Fruit fly (Drosophila melanogaster) whole organism, wandering third instar larva: ENCODE measurements around the gene EMC3.

ENCODE experiments used
- Hr78 ChIP-seq: fragments of >200 bp; optimal IDR thresholded peaks from 2 replicates; lab custom pipeline; 2017; ENCODE audit warnings: missing biosample characterization, missing genetic modification characterization
- psq ChIP-seq: fragments of 200-800 bp; sonication (Bioruptor generic); optimal IDR thresholded peaks from 3 replicates; lab custom pipeline; 2017; ENCODE audit warnings: missing biosample characterization, mild to moderate bottlenecking, missing genetic modification characterization, moderate library complexity
- usp ChIP-seq: fragments of >200 bp; optimal IDR thresholded peaks from 2 replicates; lab custom pipeline; 2017; ENCODE audit warnings: missing biosample characterization, missing genetic modification characterization

DNA sequence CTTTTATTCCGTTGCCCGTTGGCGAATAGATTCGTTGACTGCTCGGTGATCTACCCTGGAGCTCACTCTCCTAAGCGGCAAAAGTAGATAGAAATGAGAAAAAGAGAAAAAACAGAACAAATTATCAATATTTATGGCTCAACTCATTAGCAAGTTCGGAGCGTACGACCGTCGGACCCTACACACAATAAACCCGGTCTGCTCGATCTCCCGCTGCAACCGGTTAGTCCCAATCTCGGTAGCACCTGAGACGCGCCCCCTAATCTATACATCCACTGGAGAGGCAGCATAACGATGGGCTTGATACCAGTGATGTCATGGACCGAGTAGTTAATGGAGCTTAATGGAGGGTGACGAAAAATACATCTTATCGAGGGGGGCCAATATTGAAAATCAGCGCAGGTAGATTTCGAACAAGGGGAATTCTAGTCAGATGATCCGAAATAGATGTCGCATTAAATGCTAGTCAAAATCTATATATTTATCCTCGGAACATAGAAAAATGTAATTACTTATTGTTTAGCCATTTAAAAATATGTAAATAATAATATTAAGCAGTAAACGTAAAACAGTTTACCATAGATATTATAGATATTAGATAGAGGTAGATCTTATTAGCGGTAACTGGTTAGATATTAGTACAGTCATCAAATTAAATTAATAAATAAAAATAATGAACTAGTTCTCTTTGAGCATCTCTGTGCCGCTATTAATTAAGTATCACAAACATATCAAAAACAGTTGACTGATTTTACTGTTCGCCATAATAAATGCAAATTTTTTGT, 45.0 kb downstream of the EMC3 start, which contains the start of gene CG7296:
- TF ChIP-seq psq (GFP tag; lab: Kevin White, UChicago) (no peak), Hr78 (GFP tag; lab: Kevin White, UChicago) (no peak), usp (GFP tag; lab: Kevin White, UChicago) (no peak)
